Worm (Caenorhabditis elegans): Measurements from ENCODE around the gene F42A6.2.

ce11 chrIV:3291977-3292561 lies 49.2 kb upstream of the F42A6.2 start, which contains the start of gene W08E12.8:
- no peak for TF ChIP-seq flh-1 (GFP tag; optimal IDR thresholded peaks at IDR 0.05)
- no peak for TF ChIP-seq unc-62 (GFP tag; optimal IDR thresholded peaks at IDR 0.05)
- TF ChIP-seq pha-4 (tag; optimal IDR thresholded peaks at IDR 0.05), result no peak

All from whole organism, mixed stage, embryonic.